Worm (Caenorhabditis elegans) whole organism, L1 larva: ENCODE results near the gene Y22D7AL.4.

Source experiments
- C16A3.4 ChIP-seq: fragments of 150-350 bp; optimal IDR thresholded peaks from 2 replicates; lab custom pipeline; 2014; ENCODE audit warnings: missing biosample characterization, missing genetic modification characterization
- F16B12.6 ChIP-seq: fragments of 150-350 bp; optimal IDR thresholded peaks from 2 replicates; lab custom pipeline; 2014; ENCODE audit warnings: missing biosample characterization, missing genetic modification characterization
- Y116A8C.19 ChIP-seq: sonication (generic microtip); optimal IDR thresholded peaks from 2 replicates; lab custom pipeline; 2016; ENCODE audit warnings: missing compliant biosample characterization, missing genetic modification characterization, borderline replicate concordance
- aha-1 ChIP-seq: fragments of 150-350 bp; optimal IDR thresholded peaks from 2 replicates; lab custom pipeline; 2014; ENCODE audit warnings: missing biosample characterization, missing genetic modification characterization
- alr-1 ChIP-seq: fragments of 200-800 bp; sonication (Bioruptor generic); optimal IDR thresholded peaks from 2 replicates; lab custom pipeline; 2018; ENCODE audit warnings: borderline replicate concordance, mild to moderate bottlenecking, missing genetic modification characterization, missing compliant biosample characterization
- aly-2 ChIP-seq: fragments of 150-350 bp; optimal IDR thresholded peaks from 2 replicates; lab custom pipeline; 2014; ENCODE audit warnings: missing biosample characterization, missing genetic modification characterization
- ceh-63 ChIP-seq: fragments of 200-800 bp; sonication (Bioruptor generic); optimal IDR thresholded peaks from 2 replicates; lab custom pipeline; 2018; ENCODE audit warnings: mild to moderate bottlenecking, missing genetic modification characterization, missing compliant biosample characterization
- ceh-82 ChIP-seq, 3 experiments: fragments of 150-350 bp in 1 of 3; sonication (generic microtip) in 2 of 3; optimal IDR thresholded peaks; 2 replicates each; lab custom pipeline; 2014 to 2017; ENCODE audit warnings: missing biosample characterization in 3 of 3, missing genetic modification characterization in 3 of 3
- ceh-88 ChIP-seq: fragments of 200-800 bp; sonication (Bioruptor generic); IDR thresholded peaks from 2 replicates; pipeline ENCODE4 v1.3.6; 2022; ENCODE audit warnings: missing genetic modification characterization, missing compliant biosample characterization
- ceh-90 ChIP-seq: sonication (generic microtip); optimal IDR thresholded peaks from 2 replicates; lab custom pipeline; 2016; ENCODE audit warnings: missing genetic modification characterization, missing compliant biosample characterization
- dpl-1 ChIP-seq, 3 experiments: fragments of 150-350 bp in 2 of 3; sonication (generic microtip) in 1 of 3; optimal IDR thresholded peaks; 2 replicates each; lab custom pipeline; 2014 to 2017; ENCODE audit warnings: missing biosample characterization in 3 of 3, missing genetic modification characterization in 3 of 3, missing genetic modification reagents in 3 of 3
- dsc-1 ChIP-seq: sonication (generic microtip); optimal IDR thresholded peaks from 2 replicates; lab custom pipeline; 2016; ENCODE audit warnings: mild to moderate bottlenecking, missing genetic modification characterization, missing compliant biosample characterization
- efl-1 ChIP-seq, 4 experiments: fragments of 150-350 bp; optimal IDR thresholded peaks in 3 of 4; peaks in 1 of 4; 1 replicate in 1 of 4; 2 replicates in 3 of 4; lab custom pipeline; 2014; ENCODE audit warnings: missing biosample characterization in 2 of 4, missing genetic modification characterization in 2 of 4, missing genetic modification reagents in 2 of 4
- efl-3 ChIP-seq: fragments of 200-800 bp; sonication (Bioruptor generic); optimal IDR thresholded peaks from 2 replicates; lab custom pipeline; 2018; ENCODE audit warnings: mild to moderate bottlenecking, missing genetic modification characterization, missing compliant biosample characterization
- egl-13 ChIP-seq: sonication (generic microtip); optimal IDR thresholded peaks from 2 replicates; lab custom pipeline; 2016; ENCODE audit warnings: missing genotype, missing genetic modification reagents, missing genetic modification characterization, missing compliant biosample characterization
- elt-2 ChIP-seq: sonication (generic microtip); optimal IDR thresholded peaks from 2 replicates; lab custom pipeline; 2016; ENCODE audit warnings: missing genetic modification characterization, mild to moderate bottlenecking, inconsistent platforms, missing compliant biosample characterization, missing genetic modification reagents
- ets-5 ChIP-seq: fragments of 200-800 bp; sonication (Bioruptor generic); IDR thresholded peaks from 2 replicates; pipeline ENCODE4 v1.3.6; 2022; ENCODE audit warnings: missing genetic modification characterization, missing compliant biosample characterization
- grh-1 ChIP-seq: fragments of 200-800 bp; sonication (Bioruptor generic); IDR thresholded peaks from 2 replicates; pipeline ENCODE4 v1.3.6; 2022; ENCODE audit warnings: missing genetic modification reagents, missing genetic modification characterization, missing compliant biosample characterization
- hlh-4 ChIP-seq: sonication (generic microtip); optimal IDR thresholded peaks from 2 replicates; lab custom pipeline; 2016; ENCODE audit warnings: mild to moderate bottlenecking, missing genetic modification characterization, missing compliant biosample characterization
- irx-1 ChIP-seq: sonication (generic microtip); optimal IDR thresholded peaks from 2 replicates; lab custom pipeline; 2016; ENCODE audit warnings: missing genetic modification characterization, missing compliant biosample characterization
- isw-1 ChIP-seq: fragments of 200-800 bp; sonication (Bioruptor generic); IDR thresholded peaks from 2 replicates; pipeline ENCODE4 v1.3.6; 2022; ENCODE audit warnings: missing genetic modification characterization, missing compliant biosample characterization
- jun-1 ChIP-seq: fragments of 150-350 bp; optimal IDR thresholded peaks from 2 replicates; lab custom pipeline; 2014; ENCODE audit warnings: missing biosample characterization, missing genetic modification reagents, missing genetic modification characterization
- lin-13 ChIP-seq: fragments of 150-350 bp; optimal IDR thresholded peaks from 2 replicates; lab custom pipeline; 2014; ENCODE audit warnings: missing biosample characterization, missing genetic modification reagents, missing genetic modification characterization
- lin-15B ChIP-seq: fragments of 150-350 bp; sonication (generic microtip); optimal IDR thresholded peaks from 3 replicates; lab custom pipeline; 2014; ENCODE audit warnings: missing biosample characterization, missing genetic modification characterization
- lin-39 ChIP-seq: fragments of 150-350 bp; optimal IDR thresholded peaks from 2 replicates; lab custom pipeline; 2014; ENCODE audit warnings: missing biosample characterization, missing genetic modification reagents, missing genetic modification characterization
- lsy-2 ChIP-seq, 2 experiments: fragments of 150-350 bp; optimal IDR thresholded peaks; 2 replicates each; lab custom pipeline; 2014; ENCODE audit warnings: missing biosample characterization in 2 of 2, missing genetic modification characterization in 2 of 2
- mab-9 ChIP-seq: fragments of 200-800 bp; sonication (Bioruptor generic); IDR thresholded peaks from 2 replicates; pipeline ENCODE4 v1.3.6; 2022; ENCODE audit warnings: missing genetic modification reagents, missing genetic modification characterization, missing compliant biosample characterization
- mdl-1 ChIP-seq, 2 experiments: fragments of 150-350 bp; optimal IDR thresholded peaks; 2 replicates each; lab custom pipeline; 2014 to 2017; ENCODE audit warnings: missing biosample characterization in 2 of 2, missing genetic modification characterization in 2 of 2, inconsistent platforms in 1 of 2
- mef-2 ChIP-seq: fragments of 150-350 bp; optimal IDR thresholded peaks from 2 replicates; lab custom pipeline; 2014; ENCODE audit warnings: missing biosample characterization, missing genetic modification characterization
- mep-1 ChIP-seq: fragments of 150-350 bp; optimal IDR thresholded peaks from 2 replicates; lab custom pipeline; 2014; ENCODE audit warnings: missing biosample characterization, missing genetic modification characterization
- nhr-11 ChIP-seq: fragments of 150-350 bp; optimal IDR thresholded peaks from 2 replicates; lab custom pipeline; 2014; ENCODE audit warnings: missing biosample characterization, missing genetic modification characterization
- nhr-12 ChIP-seq: sonication (generic microtip); optimal IDR thresholded peaks from 2 replicates; lab custom pipeline; 2017; ENCODE audit warnings: missing biosample characterization, missing genetic modification characterization
- nhr-19 ChIP-seq: fragments of 200-800 bp; sonication (Bioruptor generic); conservative IDR thresholded peaks from 2 replicates; pipeline ENCODE4 v1.3.6; 2022; ENCODE audit warnings: missing genetic modification characterization, missing compliant biosample characterization
- nhr-20 ChIP-seq: sonication (generic microtip); optimal IDR thresholded peaks from 2 replicates; lab custom pipeline; 2016; ENCODE audit warnings: mild to moderate bottlenecking, missing genetic modification characterization, missing compliant biosample characterization
- nhr-28 ChIP-seq: fragments of 150-350 bp; optimal IDR thresholded peaks from 2 replicates; lab custom pipeline; 2014; ENCODE audit warnings: missing biosample characterization, missing genetic modification characterization
- nhr-47 ChIP-seq: sonication (generic microtip); optimal IDR thresholded peaks from 2 replicates; lab custom pipeline; 2016; ENCODE audit warnings: mild to moderate bottlenecking, missing genetic modification characterization, moderate library complexity, missing compliant biosample characterization
- nhr-76 ChIP-seq: sonication (generic microtip); optimal IDR thresholded peaks from 2 replicates; lab custom pipeline; 2017; ENCODE audit warnings: missing biosample characterization, missing genetic modification characterization
- nhr-85 ChIP-seq: sonication (generic microtip); peaks from one replicate; lab custom pipeline; 2016; ENCODE audit warnings: missing genetic modification characterization, inconsistent platforms, missing compliant biosample characterization
- nhr-90 ChIP-seq: sonication (generic microtip); optimal IDR thresholded peaks from 2 replicates; lab custom pipeline; 2016; ENCODE audit warnings: mild to moderate bottlenecking, missing genetic modification characterization, missing compliant biosample characterization; ENCODE audit not compliant: poor library complexity
- pax-3 ChIP-seq: fragments of 200-800 bp; sonication (Bioruptor generic); optimal IDR thresholded peaks from 2 replicates; lab custom pipeline; 2018; ENCODE audit warnings: mild to moderate bottlenecking, missing genetic modification characterization, moderate library complexity, missing compliant biosample characterization
- pqm-1 ChIP-seq: sonication (generic microtip); optimal IDR thresholded peaks from 3 replicates; lab custom pipeline; 2017; ENCODE audit warnings: missing biosample characterization, missing genetic modification characterization
- skn-1 ChIP-seq: fragments of 150-350 bp; optimal IDR thresholded peaks from 2 replicates; lab custom pipeline; 2014; ENCODE audit warnings: missing biosample characterization, missing genetic modification characterization
- snpc-4 ChIP-seq: fragments of 150-350 bp; optimal IDR thresholded peaks from 2 replicates; lab custom pipeline; 2014; ENCODE audit warnings: missing biosample characterization, missing genetic modification characterization
- sup-37 ChIP-seq: fragments of 200-800 bp; sonication (Bioruptor generic); optimal IDR thresholded peaks from 2 replicates; lab custom pipeline; 2018; ENCODE audit warnings: mild to moderate bottlenecking, missing genetic modification characterization, missing compliant biosample characterization
- tlp-1 ChIP-seq: fragments of 150-350 bp; optimal IDR thresholded peaks from 2 replicates; lab custom pipeline; 2014; ENCODE audit warnings: missing biosample characterization, missing genetic modification characterization
- unc-30 ChIP-seq: sonication (generic microtip); optimal IDR thresholded peaks from 2 replicates; lab custom pipeline; 2017; ENCODE audit warnings: missing biosample characterization, missing genetic modification characterization
- unc-62 ChIP-seq: fragments of 150-350 bp; optimal IDR thresholded peaks from 2 replicates; lab custom pipeline; 2014; ENCODE audit warnings: missing biosample characterization, missing genetic modification reagents, missing genetic modification characterization
- unc-86 ChIP-seq: sonication (generic microtip); optimal IDR thresholded peaks from 2 replicates; lab custom pipeline; 2016; ENCODE audit warnings: missing genetic modification characterization, missing compliant biosample characterization
- unc-98 ChIP-seq: fragments of 200-800 bp; sonication (Bioruptor generic); IDR thresholded peaks from 2 replicates; pipeline ENCODE4 v1.3.6; 2022; ENCODE audit warnings: missing genetic modification characterization, missing compliant biosample characterization
- zip-4 ChIP-seq: fragments of 200-800 bp; sonication (Bioruptor generic); optimal IDR thresholded peaks from 2 replicates; lab custom pipeline; 2018; ENCODE audit warnings: mild to moderate bottlenecking, missing genetic modification characterization, moderate library complexity, missing compliant biosample characterization
- ztf-11 ChIP-seq, 2 experiments: sonication (generic microtip); optimal IDR thresholded peaks; 2 replicates each; lab custom pipeline; 2016 to 2017; ENCODE audit warnings: missing genetic modification characterization in 2 of 2, missing biosample characterization in 1 of 2, missing compliant biosample characterization in 1 of 2

Y22D7AL.4 gene

ce11 chrIII:1591681-1592080, 34.8 kb upstream of the Y22D7AL.4 start (continued):
- TF ChIP-seq zip-4 (no peak), efl-1 (optimal IDR thresholded peaks at IDR 0.05; lab: Kevin White, UChicago) (peak; percentile 58 to 70), efl-1 (GFP tag; optimal IDR thresholded peaks at IDR 0.05 in 1 of 2; lab: Kevin White, UChicago) (peak in 1 of 2 experiments; percentile 32), skn-1 (tag; lab: Kevin White, UChicago) (no peak), tlp-1 (tag; lab: Kevin White, UChicago) (no peak), ets-5 (GFP tag; lab: Robert Waterston, UW) (no peak), ztf-11 (tag; optimal IDR thresholded peaks at IDR 0.05; lab: Kevin White, UChicago) (no peak), nhr-76 (tag; lab: Kevin White, UChicago) (no peak), ceh-90 (tag; lab: Kevin White, UChicago) (no peak), sup-37 (GFP tag; lab: Kevin White, UChicago) (no peak), isw-1 (GFP tag; lab: Robert Waterston, UW) (peak; percentile 14), nhr-20 (tag; lab: Kevin White, UChicago) (no peak), nhr-85 (tag; lab: Kevin White, UChicago) (no peak), hlh-4 (no peak), alr-1 (no peak), pqm-1 (tag; lab: Kevin White, UChicago) (no peak), mep-1 (tag; lab: Kevin White, UChicago) (no peak), unc-62 (GFP tag; lab: Kevin White, UChicago) (no peak), unc-86 (tag; lab: Kevin White, UChicago) (peak; percentile 51), mef-2 (tag; lab: Kevin White, UChicago) (no peak), dsc-1 (tag; lab: Kevin White, UChicago) (peak; percentile 9), unc-98 (GFP tag; lab: Robert Waterston, UW) (no peak), nhr-90 (tag; lab: Kevin White, UChicago) (no peak), elt-2 (tag; lab: Kevin White, UChicago) (no peak), C16A3.4 (tag; lab: Kevin White, UChicago) (no peak), ceh-63 (GFP tag; lab: Kevin White, UChicago) (no peak), irx-1 (tag; lab: Kevin White, UChicago) (no peak), jun-1 (tag; lab: Kevin White, UChicago) (no peak), ceh-88 (GFP tag; lab: Robert Waterston, UW) (no peak), lsy-2 (tag; optimal IDR thresholded peaks at IDR 0.05; lab: Kevin White, UChicago) (peak; percentile 20 to 58), pax-3 (tag; lab: Kevin White, UChicago) (no peak), nhr-47 (tag; lab: Kevin White, UChicago) (no peak), efl-3 (no peak), mdl-1 (tag; optimal IDR thresholded peaks at IDR 0.05; lab: Kevin White, UChicago) (no peak), unc-30 (tag; lab: Kevin White, UChicago) (no peak), Y116A8C.19 (no peak), lin-39 (tag; lab: Kevin White, UChicago) (no peak), F16B12.6 (tag; lab: Kevin White, UChicago) (no peak), nhr-28 (tag; lab: Kevin White, UChicago) (no peak), ceh-82 (tag; optimal IDR thresholded peaks at IDR 0.05; lab: Kevin White, UChicago) (peak in 2 of 3 experiments; percentile 15 to 50), snpc-4 (tag; lab: Kevin White, UChicago) (no peak), lin-15B (tag; lab: Kevin White, UChicago) (no peak), nhr-11 (tag; lab: Kevin White, UChicago) (no peak)

ce11 chrIII:1598927-1599326, 27.5 kb upstream of the Y22D7AL.4 start:
- TF ChIP-seq efl-1 (optimal IDR thresholded peaks at IDR 0.05; lab: Kevin White, UChicago), result no peak
- TF ChIP-seq efl-1 (GFP tag; optimal IDR thresholded peaks at IDR 0.05 in 1 of 2; lab: Kevin White, UChicago), result peak; percentile 18 to 89
- no peak for TF ChIP-seq dsc-1 (tag; lab: Kevin White, UChicago)
- TF ChIP-seq grh-1 (GFP tag; lab: Robert Waterston, UW), result no peak
- TF ChIP-seq sup-37 (GFP tag; lab: Kevin White, UChicago), result no peak
- TF ChIP-seq nhr-12 (tag; lab: Kevin White, UChicago), result no peak
- peak; percentile 2 for TF ChIP-seq lin-15B (tag; lab: Kevin White, UChicago)
- TF ChIP-seq mab-9, result no peak
- TF ChIP-seq lin-13, result no peak
- no peak for TF ChIP-seq irx-1 (tag; lab: Kevin White, UChicago)
- TF ChIP-seq dpl-1 (GFP tag; optimal IDR thresholded peaks at IDR 0.05; lab: Kevin White, UChicago), result peak in 1 of 3 experiments; percentile 16
- no peak for TF ChIP-seq snpc-4 (tag; lab: Kevin White, UChicago)
- no peak for TF ChIP-seq aly-2 (tag; lab: Kevin White, UChicago)
- TF ChIP-seq tlp-1 (tag; lab: Kevin White, UChicago), result no peak
- TF ChIP-seq ceh-82 (tag; optimal IDR thresholded peaks at IDR 0.05; lab: Kevin White, UChicago), result no peak
- TF ChIP-seq nhr-85 (tag; lab: Kevin White, UChicago), result peak; percentile 60
- TF ChIP-seq egl-13 (tag; lab: Kevin White, UChicago), result no peak
- TF ChIP-seq isw-1 (GFP tag; lab: Robert Waterston, UW), result no peak
- no peak for TF ChIP-seq ets-5 (GFP tag; lab: Robert Waterston, UW)
- no peak for TF ChIP-seq nhr-28 (tag; lab: Kevin White, UChicago)
- no peak for TF ChIP-seq nhr-19
- TF ChIP-seq aha-1 (tag; lab: Kevin White, UChicago), result no peak
- TF ChIP-seq nhr-76 (tag; lab: Kevin White, UChicago), result no peak
